Fruit fly (Drosophila melanogaster): ENCODE results near the gene B-H2.

B-H2 gene

dm6 chrX:17297070-17297689 lies 17.2 kb upstream of the B-H2 start (continued):
- TF ChIP-seq Dad (GFP tag; optimal IDR thresholded peaks at IDR 0.05) = no peak
- TF ChIP-seq C15 (GFP tag; IDR thresholded peaks at IDR 0.05) = no peak
- no peak for TF ChIP-seq CG17802 (tag; optimal IDR thresholded peaks at IDR 0.05)
- TF ChIP-seq Hr51 (GFP tag; optimal IDR thresholded peaks at IDR 0.05) = peak in 1 of 2 experiments; percentile 27
- TF ChIP-seq CG15011 (GFP tag; optimal IDR thresholded peaks at IDR 0.05) = no peak
- peak; percentile 9; the same call in 1 of the 2 replicates for TF ChIP-seq CG4404 (GFP tag; IDR thresholded peaks at IDR 0.05)
- no peak for TF ChIP-seq her (GFP tag; optimal IDR thresholded peaks at IDR 0.05)
- no peak for TF ChIP-seq MTF-1 (GFP tag; optimal IDR thresholded peaks at IDR 0.05; ENCODE audit: borderline replicate concordance)
- no peak for TF ChIP-seq CG3726 (GFP tag; IDR thresholded peaks at IDR 0.05)
- TF ChIP-seq CG7372 (GFP tag; IDR thresholded peaks at IDR 0.05) = no peak
- TF ChIP-seq CG8388 (GFP tag; optimal IDR thresholded peaks at IDR 0.05) = peak; percentile 88
- TF ChIP-seq scrt (GFP tag; optimal IDR thresholded peaks at IDR 0.05) = no peak
- TF ChIP-seq CG15696 (tag; optimal IDR thresholded peaks at IDR 0.05) = no peak
- TF ChIP-seq salm (tag; optimal IDR thresholded peaks at IDR 0.05) = no peak
- peak; percentile 67 for TF ChIP-seq Sox102F (GFP tag; optimal IDR thresholded peaks at IDR 0.05)
- TF ChIP-seq prd (optimal IDR thresholded peaks at IDR 0.05) = no peak
- TF ChIP-seq prd (GFP tag; IDR thresholded peaks at IDR 0.05) = peak; percentile 52; the same call in 2 of the 3 replicates
- peak; percentile 43; the same call in 1 of the 2 replicates for TF ChIP-seq Ptx1 (GFP tag; IDR thresholded peaks at IDR 0.05)
- no peak for TF ChIP-seq Hr39 (optimal IDR thresholded peaks at IDR 0.05)
- no peak for TF ChIP-seq Jarid2 (GFP tag; optimal IDR thresholded peaks at IDR 0.05)
- peak; percentile 17; the same call in 1 of the 3 replicates for TF ChIP-seq zfh1 (GFP tag; IDR thresholded peaks at IDR 0.05)
- TF ChIP-seq dan (GFP tag; IDR thresholded peaks at IDR 0.05) = no peak
- no peak for TF ChIP-seq cg (GFP tag; optimal IDR thresholded peaks at IDR 0.05)
- TF ChIP-seq tin (GFP tag; optimal IDR thresholded peaks at IDR 0.05) = peak; percentile 6
- TF ChIP-seq Taf1 (GFP tag; IDR thresholded peaks at IDR 0.05) = no peak
- TF ChIP-seq org-1 (GFP tag; optimal IDR thresholded peaks at IDR 0.05) = peak; percentile 22
- TF ChIP-seq grau (tag; optimal IDR thresholded peaks at IDR 0.05) = peak; percentile 16
- TF ChIP-seq CG18476 (GFP tag; optimal IDR thresholded peaks at IDR 0.05) = no peak
- no peak for TF ChIP-seq CG13287 (GFP tag; IDR thresholded peaks at IDR 0.05; ENCODE audit: partially characterized antibody)
- no peak for TF ChIP-seq bowl (GFP tag; IDR thresholded peaks at IDR 0.05)
- no peak for TF ChIP-seq zen (tag; optimal IDR thresholded peaks at IDR 0.05)
- no peak for TF ChIP-seq CG6689 (GFP tag; IDR thresholded peaks at IDR 0.05)
- TF ChIP-seq sim (GFP tag; IDR thresholded peaks at IDR 0.05) = no peak
- no peak for TF ChIP-seq ro (GFP tag; IDR thresholded peaks at IDR 0.05)
- TF ChIP-seq CG30403 (GFP tag; optimal IDR thresholded peaks at IDR 0.05) = peak; percentile 15
- no peak for TF ChIP-seq CG18599 (GFP tag; optimal IDR thresholded peaks at IDR 0.05)
- peak; percentile 18 for TF ChIP-seq lbe (GFP tag; optimal IDR thresholded peaks at IDR 0.05)
- no peak for TF ChIP-seq fd3F (GFP tag; optimal IDR thresholded peaks at IDR 0.05)
- TF ChIP-seq chinmo (GFP tag; IDR thresholded peaks at IDR 0.05; ENCODE audit: partially characterized antibody) = no peak
- TF ChIP-seq unpg (GFP tag; optimal IDR thresholded peaks at IDR 0.05) = peak; percentile 42
- peak; percentile 11; the same call in 1 of the 2 replicates for TF ChIP-seq stc (GFP tag; IDR thresholded peaks at IDR 0.05)
- TF ChIP-seq CkIIα-i1 (GFP tag; IDR thresholded peaks at IDR 0.05) = no peak
- TF ChIP-seq mam (GFP tag; optimal IDR thresholded peaks at IDR 0.05) = no peak
- peak; percentile 75; the same call in 2 of the 3 replicates for TF ChIP-seq ci (GFP tag; IDR thresholded peaks at IDR 0.05)
- peak; percentile 41 for TF ChIP-seq Ssrp (tag; optimal IDR thresholded peaks at IDR 0.05)
- TF ChIP-seq HmgZ (tag; optimal IDR thresholded peaks at IDR 0.05) = no peak
- TF ChIP-seq Usf (GFP tag; optimal IDR thresholded peaks at IDR 0.05) = no peak
- peak; percentile 51 for TF ChIP-seq CG1529 (GFP tag; optimal IDR thresholded peaks at IDR 0.05)
- TF ChIP-seq pita (GFP tag; optimal IDR thresholded peaks at IDR 0.05) = no peak
- no peak for TF ChIP-seq CG7556 (GFP tag; optimal IDR thresholded peaks at IDR 0.05)
- no peak for TF ChIP-seq CG12155 (GFP tag; optimal IDR thresholded peaks at IDR 0.05)

All from whole organism, embryonic.